Worm (Caenorhabditis elegans) whole organism, mixed stage, embryonic: Measurements from ENCODE around the gene nxf-1.

Experiments
- ceh-43 ChIP-seq: fragments of 200-800 bp; sonication (Bioruptor generic); optimal IDR thresholded peaks from 2 replicates; lab custom pipeline; 2018; ENCODE audit warnings: mild to moderate bottlenecking, missing genetic modification characterization, moderate library complexity, missing compliant biosample characterization
- elt-1 ChIP-seq: sonication (generic microtip); optimal IDR thresholded peaks from 2 replicates; lab custom pipeline; 2017; ENCODE audit warnings: missing genetic modification characterization, mild to moderate bottlenecking, missing compliant biosample characterization, antibody characterized with exemption, moderate library complexity, borderline replicate concordance; ENCODE audit not compliant: insufficient read depth
- ham-2 ChIP-seq: fragments of 200-800 bp; sonication (Bioruptor generic); optimal IDR thresholded peaks from 2 replicates; lab custom pipeline; 2018; ENCODE audit warnings: mild to moderate bottlenecking, missing genetic modification characterization, missing compliant biosample characterization
- lin-13 ChIP-seq: fragments of 150-350 bp; optimal IDR thresholded peaks from 2 replicates; lab custom pipeline; 2014; ENCODE audit warnings: missing biosample characterization, missing genetic modification characterization
- mab-5 ChIP-seq: fragments of 150-350 bp; optimal IDR thresholded peaks from 2 replicates; lab custom pipeline; 2014; ENCODE audit warnings: missing biosample characterization, missing genetic modification characterization
- nhr-28 ChIP-seq: fragments of 150-350 bp; optimal IDR thresholded peaks from 2 replicates; lab custom pipeline; 2014; ENCODE audit warnings: missing biosample characterization, missing genetic modification characterization
- nhr-76 ChIP-seq: sonication (generic microtip); optimal IDR thresholded peaks from 2 replicates; lab custom pipeline; 2017; ENCODE audit warnings: missing biosample characterization, missing genetic modification characterization
- pha-4 ChIP-seq: fragments of 150-350 bp; optimal IDR thresholded peaks from 2 replicates; lab custom pipeline; 2018; ENCODE audit warnings: missing biosample characterization, missing genetic modification reagents, missing genetic modification characterization
- snpc-4 ChIP-seq: fragments of 150-350 bp; optimal IDR thresholded peaks from 2 replicates; lab custom pipeline; 2014; ENCODE audit warnings: missing biosample characterization, missing genetic modification characterization
- unc-39 ChIP-seq: fragments of 150-350 bp; optimal IDR thresholded peaks from 2 replicates; lab custom pipeline; 2014; ENCODE audit warnings: missing biosample characterization, missing genetic modification characterization
- unc-62 ChIP-seq: fragments of 150-350 bp; optimal IDR thresholded peaks from 2 replicates; lab custom pipeline; 2014; ENCODE audit warnings: missing biosample characterization, missing genetic modification reagents, missing genetic modification characterization
- zip-8 ChIP-seq: fragments of 150-350 bp; optimal IDR thresholded peaks from 2 replicates; lab custom pipeline; 2014; ENCODE audit warnings: missing biosample characterization, missing genetic modification characterization
- ztf-11 ChIP-seq: fragments of 150-350 bp; optimal IDR thresholded peaks from 2 replicates; lab custom pipeline; 2014; ENCODE audit warnings: missing biosample characterization, missing genetic modification characterization

- TF ChIP-seq pha-4 (tag; lab: Kevin White, UChicago) (no peak), ztf-11 (tag; lab: Kevin White, UChicago) (no peak), nhr-76 (tag; lab: Kevin White, UChicago) (no peak), lin-13 (tag; lab: Kevin White, UChicago) (no peak), nhr-28 (tag; lab: Kevin White, UChicago) (no peak), mab-5 (tag; lab: Kevin White, UChicago) (no peak), elt-1 (tag; lab: Kevin White, UChicago) (no peak), ham-2 (GFP tag; lab: Kevin White, UChicago) (no peak), snpc-4 (tag; lab: Kevin White, UChicago) (no peak), zip-8 (tag; lab: Kevin White, UChicago) (no peak), unc-39 (no peak), unc-62 (GFP tag; lab: Kevin White, UChicago) (no peak), ceh-43 (GFP tag; lab: Kevin White, UChicago) (no peak)
Observed at ce11 chrV:14462653-14463052, 47.8 kb upstream of the nxf-1 start.
